Worm (Caenorhabditis elegans): ENCODE measurements around the gene tab-1.
A peak's percentile ranks its signal among the peaks of the same experiment; 100 is the strongest.

DNA sequence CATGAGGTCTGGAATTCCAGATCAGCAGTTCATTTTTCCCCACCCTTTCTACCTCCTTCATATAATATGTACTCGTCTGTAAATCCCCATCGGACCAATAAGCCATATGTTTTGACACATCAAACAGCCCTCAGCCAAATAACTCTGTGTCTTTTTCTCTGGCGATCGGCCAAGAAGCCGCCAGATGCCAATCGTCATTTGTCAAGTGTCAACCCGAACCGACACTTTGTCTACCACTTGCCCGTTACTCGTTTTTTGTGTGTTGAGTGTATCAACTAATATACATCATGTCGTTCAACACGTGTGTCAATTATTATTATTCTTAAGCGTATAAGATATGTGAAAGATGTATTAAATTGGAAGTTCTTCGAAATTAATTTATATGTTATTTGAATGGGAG, 20.1 kb downstream of the tab-1 start:
- TF ChIP-seq flt-1 (GFP tag; IDR thresholded peaks at IDR 0.05) (no peak), tab-1 (GFP tag; IDR thresholded peaks at IDR 0.05) (no peak), klf-2 (GFP tag; conservative IDR thresholded peaks at IDR 0.05) (no peak), T22C8.4 (GFP tag; IDR thresholded peaks at IDR 0.05) (no peak), cog-1 (tag; optimal IDR thresholded peaks at IDR 0.05) (peak; percentile 42), ztf-29 (GFP tag; IDR thresholded peaks at IDR 0.05) (no peak)

Measured in whole organism, midembryonic.